Fruit fly (Drosophila melanogaster) whole organism, embryonic: ENCODE results near the gene CG32206.

Experiments used
- Aef1 ChIP-seq: fragments of 200-800 bp; sonication (Bioruptor generic); IDR thresholded peaks from 3 replicates; pipeline ENCODE4 v1.3.6; 2022; ENCODE audit warnings: missing biosample characterization, missing genetic modification characterization
- Atf6 ChIP-seq: fragments of 200-800 bp; sonication (Bioruptor generic); IDR thresholded peaks from 2 replicates; pipeline ENCODE4 v1.3.6; 2022; ENCODE audit warnings: missing biosample characterization, missing genetic modification characterization
- CG10321 ChIP-seq: fragments of 200-800 bp; sonication (Bioruptor generic); IDR thresholded peaks from 2 replicates; pipeline ENCODE4 v1.3.6; 2022; ENCODE audit warnings: missing biosample characterization, missing genetic modification characterization
- CG11398 ChIP-seq: fragments of 200-800 bp; sonication (Bioruptor generic); optimal IDR thresholded peaks from 2 replicates; lab custom pipeline; 2016; ENCODE audit warnings: missing biosample characterization, missing genetic modification characterization
- CG11504 ChIP-seq: fragments of 200-800 bp; sonication (Bioruptor generic); optimal IDR thresholded peaks from 3 replicates; lab custom pipeline; 2019; ENCODE audit warnings: missing biosample characterization, mild to moderate bottlenecking, missing genetic modification characterization, moderate library complexity
- CG15269 ChIP-seq: fragments of 200-800 bp; sonication (Bioruptor generic); optimal IDR thresholded peaks from 2 replicates; lab custom pipeline; 2018; ENCODE audit warnings: missing biosample characterization, mild to moderate bottlenecking, missing genetic modification characterization, moderate library complexity
- CG17328 ChIP-seq: fragments of 200-800 bp; sonication (Bioruptor generic); IDR thresholded peaks from 2 replicates; pipeline ENCODE4 v1.3.6; 2022; ENCODE audit warnings: missing biosample characterization, missing genetic modification characterization
- CG17361 ChIP-seq: fragments of 200-800 bp; sonication (Bioruptor generic); IDR thresholded peaks from 3 replicates; pipeline ENCODE4 v1.3.6; 2022; ENCODE audit warnings: missing biosample characterization, missing genetic modification characterization
- CG17912 ChIP-seq: fragments of 200-800 bp; sonication (Bioruptor generic); optimal IDR thresholded peaks from 2 replicates; lab custom pipeline; 2018; ENCODE audit warnings: missing biosample characterization, mild to moderate bottlenecking, missing genetic modification characterization
- CG2120 ChIP-seq: fragments of 200-800 bp; sonication (Bioruptor generic); optimal IDR thresholded peaks from 3 replicates; lab custom pipeline; 2016; ENCODE audit warnings: missing biosample characterization, missing genetic modification characterization
- CG2199 ChIP-seq: fragments of 200-800 bp; sonication (Bioruptor generic); IDR thresholded peaks from 3 replicates; pipeline ENCODE4 v1.3.6; 2022; ENCODE audit warnings: missing biosample characterization, missing genetic modification characterization
- CG3847 ChIP-seq: fragments of 200-800 bp; sonication (Bioruptor generic); IDR thresholded peaks from 2 replicates; pipeline ENCODE4 v1.3.6; 2022; ENCODE audit warnings: missing biosample characterization, missing genetic modification characterization
- CG4854 ChIP-seq: fragments of 200-800 bp; sonication (Bioruptor generic); optimal IDR thresholded peaks from 2 replicates; lab custom pipeline; 2016; ENCODE audit warnings: missing biosample characterization, missing genetic modification characterization, inconsistent platforms
- CG5953 ChIP-seq: fragments of 200-800 bp; sonication (Bioruptor generic); IDR thresholded peaks from 2 replicates; pipeline ENCODE4 v1.3.6; 2022; ENCODE audit warnings: missing biosample characterization, missing genetic modification characterization
- CG6654 ChIP-seq: fragments of 200-800 bp; sonication (Bioruptor generic); optimal IDR thresholded peaks from 2 replicates; lab custom pipeline; 2017; ENCODE audit warnings: missing biosample characterization, mild to moderate bottlenecking, missing genetic modification characterization
- CG6689 ChIP-seq: fragments of 200-800 bp; sonication (Bioruptor generic); IDR thresholded peaks from 2 replicates; pipeline ENCODE4 v1.3.6; 2022; ENCODE audit warnings: missing biosample characterization, missing genetic modification characterization
- CG6813 ChIP-seq: fragments of 200-800 bp; sonication (Bioruptor generic); optimal IDR thresholded peaks from 2 replicates; lab custom pipeline; 2017; ENCODE audit warnings: missing biosample characterization, missing genetic modification characterization, mild to moderate bottlenecking, moderate library complexity, missing genetic modification reagents
- CG8290 ChIP-seq, 3 experiments: fragments of 200-800 bp; sonication (Bioruptor generic); optimal IDR thresholded peaks; 2 replicates each; lab custom pipeline; 2016 to 2019; ENCODE audit warnings: missing biosample characterization in 3 of 3, missing genetic modification characterization in 3 of 3, mild to moderate bottlenecking in 2 of 3, moderate library complexity in 1 of 3
- CG9215 ChIP-seq: fragments of 200-800 bp; sonication (Bioruptor generic); IDR thresholded peaks from 2 replicates; pipeline ENCODE4 v1.3.6; 2022; ENCODE audit warnings: missing biosample characterization, missing genetic modification characterization
- CG9727 ChIP-seq: fragments of 200-800 bp; sonication (Bioruptor generic); optimal IDR thresholded peaks from 3 replicates; lab custom pipeline; 2017; ENCODE audit warnings: missing biosample characterization, mild to moderate bottlenecking, missing genetic modification characterization
- Dfd ChIP-seq, 2 experiments: fragments of >200 bp; optimal IDR thresholded peaks; 2 replicates each; lab custom pipeline; 2017; ENCODE audit warnings: missing biosample characterization in 2 of 2, missing genetic modification characterization in 2 of 2
- Drgx ChIP-seq: fragments of 200-800 bp; sonication (Bioruptor generic); IDR thresholded peaks from 2 replicates; pipeline ENCODE4 v1.3.6; 2022; ENCODE audit warnings: missing biosample characterization, missing genetic modification characterization
- Ets65A ChIP-seq: fragments of 200-800 bp; sonication (Bioruptor generic); peaks from one replicate; lab custom pipeline; 2016; ENCODE audit warnings: missing biosample characterization, missing genetic modification characterization
- H2.0 ChIP-seq: fragments of 200-800 bp; sonication (Bioruptor generic); IDR thresholded peaks from 2 replicates; pipeline ENCODE4 v1.3.6; 2022; ENCODE audit warnings: missing biosample characterization, missing genetic modification characterization
- HLH3B ChIP-seq: fragments of 200-800 bp; sonication (Bioruptor generic); IDR thresholded peaks from 2 replicates; pipeline ENCODE4 v1.3.6; 2022; ENCODE audit warnings: missing biosample characterization, missing genetic modification characterization
- Mad ChIP-seq: fragments of 200-800 bp; sonication (Bioruptor generic); optimal IDR thresholded peaks from 2 replicates; lab custom pipeline; 2016; ENCODE audit warnings: missing biosample characterization, missing genetic modification characterization
- Ptx1 ChIP-seq: fragments of 200-800 bp; sonication (Bioruptor generic); IDR thresholded peaks from 2 replicates; pipeline ENCODE4 v1.3.6; 2022; ENCODE audit warnings: missing biosample characterization, missing genetic modification characterization
- Sox102F ChIP-seq: fragments of 200-800 bp; sonication (Bioruptor generic); optimal IDR thresholded peaks from 2 replicates; lab custom pipeline; 2018; ENCODE audit warnings: missing biosample characterization, mild to moderate bottlenecking, missing genetic modification characterization, moderate library complexity
- Xrp1 ChIP-seq: fragments of 200-800 bp; sonication (Bioruptor generic); IDR thresholded peaks from 2 replicates; pipeline ENCODE4 v1.3.6; 2022; ENCODE audit warnings: missing biosample characterization, missing genetic modification characterization
- ab ChIP-seq: fragments of 200-800 bp; sonication (Bioruptor generic); optimal IDR thresholded peaks from 2 replicates; lab custom pipeline; 2016; ENCODE audit warnings: missing biosample characterization, missing genetic modification characterization
- chinmo ChIP-seq: fragments of 200-800 bp; sonication (Bioruptor generic); IDR thresholded peaks from 4 replicates; pipeline ENCODE4 v1.3.6; 2022; ENCODE audit warnings: missing biosample characterization, missing genetic modification characterization; ENCODE audit not compliant: partially characterized antibody
- crc ChIP-seq: fragments of 200-800 bp; sonication (Bioruptor generic); optimal IDR thresholded peaks from 2 replicates; lab custom pipeline; 2016; ENCODE audit warnings: missing biosample characterization, missing genetic modification characterization
- dm ChIP-seq: fragments of 200-800 bp; sonication (Bioruptor generic); optimal IDR thresholded peaks from 3 replicates; lab custom pipeline; 2016; ENCODE audit warnings: missing biosample characterization, missing genetic modification characterization
- dmrt99B ChIP-seq: fragments of 200-800 bp; sonication (Bioruptor generic); optimal IDR thresholded peaks from 2 replicates; lab custom pipeline; 2018; ENCODE audit warnings: missing biosample characterization, mild to moderate bottlenecking, missing genetic modification characterization, moderate library complexity
- gce ChIP-seq: fragments of 200-800 bp; sonication (Bioruptor generic); IDR thresholded peaks from 3 replicates; pipeline ENCODE4 v1.3.6; 2022; ENCODE audit warnings: missing biosample characterization, missing genetic modification characterization
- grau ChIP-seq: fragments of 200-800 bp; optimal IDR thresholded peaks from 3 replicates; lab custom pipeline; 2019; ENCODE audit warnings: missing biosample characterization, mild to moderate bottlenecking, missing genetic modification characterization, moderate library complexity
- gsb-n ChIP-seq: fragments of 200-800 bp; sonication (Bioruptor generic); optimal IDR thresholded peaks from 3 replicates; lab custom pipeline; 2018; ENCODE audit warnings: missing biosample characterization, mild to moderate bottlenecking, missing genetic modification characterization
- her ChIP-seq: fragments of 200-800 bp; sonication (Bioruptor generic); optimal IDR thresholded peaks from 2 replicates; lab custom pipeline; 2016; ENCODE audit warnings: missing biosample characterization, missing genetic modification characterization
- klu ChIP-seq: fragments of 200-800 bp; sonication (Bioruptor generic); IDR thresholded peaks from 2 replicates; pipeline ENCODE4 v1.3.6; 2022; ENCODE audit warnings: missing biosample characterization, missing genetic modification characterization
- kni ChIP-seq: fragments of 200-800 bp; sonication (Bioruptor generic); optimal IDR thresholded peaks from 3 replicates; lab custom pipeline; 2017; ENCODE audit warnings: mild to moderate bottlenecking, missing biosample characterization, missing genetic modification reagents, missing genetic modification characterization
- lab ChIP-seq: fragments of 200-800 bp; sonication (Bioruptor generic); optimal IDR thresholded peaks from 3 replicates; lab custom pipeline; 2017; ENCODE audit warnings: missing biosample characterization, missing genetic modification characterization, mild to moderate bottlenecking, moderate library complexity, missing genetic modification reagents
- lmd ChIP-seq: fragments of 200-800 bp; sonication (Bioruptor generic); IDR thresholded peaks from 2 replicates; pipeline ENCODE4 v1.3.6; 2022; ENCODE audit warnings: missing biosample characterization, missing genetic modification characterization
- phol ChIP-seq: fragments of 200-800 bp; sonication (Bioruptor generic); optimal IDR thresholded peaks from 3 replicates; lab custom pipeline; 2018; ENCODE audit warnings: missing biosample characterization, mild to moderate bottlenecking, missing genetic modification characterization, moderate library complexity
- pita ChIP-seq: fragments of 200-800 bp; sonication (Bioruptor generic); optimal IDR thresholded peaks from 2 replicates; lab custom pipeline; 2017; ENCODE audit warnings: missing biosample characterization, mild to moderate bottlenecking, missing genetic modification characterization
- pnt ChIP-seq: fragments of 200-800 bp; sonication (Bioruptor generic); optimal IDR thresholded peaks from 3 replicates; lab custom pipeline; 2016; ENCODE audit warnings: missing biosample characterization, missing genetic modification characterization
- prd ChIP-seq, 3 experiments: fragments of >200 bp in 2 of 3; fragments of 200-800 bp in 1 of 3; sonication (Bioruptor generic) in 1 of 3; optimal IDR thresholded peaks in 2 of 3; IDR thresholded peaks in 1 of 3; 2 replicates in 2 of 3; 3 replicates in 1 of 3; pipeline versions ENCODE4 v1.3.6 to Lab custom; 2017 to 2022; ENCODE audit warnings: missing biosample characterization in 1 of 3, missing genetic modification characterization in 1 of 3
- scrt ChIP-seq: fragments of 200-800 bp; sonication (Bioruptor generic); optimal IDR thresholded peaks from 2 replicates; lab custom pipeline; 2018; ENCODE audit warnings: missing biosample characterization, mild to moderate bottlenecking, missing genetic modification characterization, moderate library complexity
- sens ChIP-seq: fragments of 200-800 bp; sonication (Bioruptor generic); peaks from one replicate; lab custom pipeline; 2016; ENCODE audit warnings: missing biosample characterization, missing genetic modification characterization
- slbo ChIP-seq: fragments of 200-800 bp; sonication (Bioruptor generic); IDR thresholded peaks from 2 replicates; pipeline ENCODE4 v1.3.6; 2022; ENCODE audit warnings: missing biosample characterization, missing genetic modification characterization
- so ChIP-seq: fragments of 200-800 bp; sonication (Bioruptor generic); IDR thresholded peaks from 3 replicates; pipeline ENCODE4 v1.3.6; 2022; ENCODE audit warnings: missing biosample characterization, missing genetic modification characterization
- tgo ChIP-seq: fragments of 200-800 bp; sonication (Bioruptor generic); IDR thresholded peaks from 3 replicates; pipeline ENCODE4 v1.3.6; 2022; ENCODE audit warnings: missing biosample characterization, missing genetic modification characterization

CG32206 gene

DNA sequence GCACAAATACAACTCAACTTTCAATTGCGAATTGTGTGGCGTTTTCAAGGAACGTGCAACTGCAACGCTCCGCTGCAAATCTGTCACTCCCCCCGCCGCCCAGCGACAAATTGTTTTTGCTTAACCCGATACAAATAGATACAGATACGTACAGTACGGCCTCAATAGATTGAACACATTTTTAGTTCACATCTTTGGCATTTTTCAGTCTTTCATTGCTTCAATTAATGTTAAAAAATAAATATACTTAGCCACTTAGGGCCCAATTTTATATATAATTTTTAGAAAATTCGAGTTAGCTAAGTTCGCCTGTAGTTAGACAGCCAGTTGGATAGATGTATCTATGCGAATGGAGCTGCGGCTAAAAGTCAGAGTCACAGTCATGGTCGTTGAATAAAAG lies 86.7 kb downstream of the CG32206 start (continued):
- 0 out of 3 replicates have a peak, but pooled peaks have one; percentile 20 for TF ChIP-seq CG17361 (GFP tag; lab: Robert Waterston, UW)
- peak; percentile 58 for TF ChIP-seq Sox102F (GFP tag; lab: Kevin White, UChicago)
- TF ChIP-seq ab (GFP tag; lab: Kevin White, UChicago) = no peak
- TF ChIP-seq CG2120 (GFP tag; lab: Kevin White, UChicago) = peak; percentile 17
- no peak for TF ChIP-seq CG6813 (GFP tag; lab: Kevin White, UChicago)
- no peak for TF ChIP-seq Mad (GFP tag; lab: Kevin White, UChicago)
- TF ChIP-seq CG17912 = no peak
- no peak for TF ChIP-seq H2.0
- no peak for TF ChIP-seq pita (GFP tag; lab: Kevin White, UChicago)
- TF ChIP-seq grau (tag; lab: Kevin White, UChicago) = peak; percentile 68
- peak; percentile 45; the same call in 1 of the 2 replicates for TF ChIP-seq CG6689 (GFP tag; lab: Robert Waterston, UW)
- TF ChIP-seq Ptx1 (GFP tag; lab: Robert Waterston, UW) = 0 out of 2 replicates have a peak, but pooled peaks have one; percentile 39
- no peak for TF ChIP-seq chinmo (GFP tag; lab: Robert Waterston, UW)
- no peak for TF ChIP-seq pnt
- TF ChIP-seq slbo (GFP tag; lab: Robert Waterston, UW) = no peak
- TF ChIP-seq Ets65A (GFP tag; lab: Kevin White, UChicago) = peak; percentile 91
- TF ChIP-seq CG10321 (GFP tag; lab: Robert Waterston, UW) = no peak
- no peak for TF ChIP-seq scrt (GFP tag; lab: Kevin White, UChicago)
- TF ChIP-seq phol (tag; lab: Kevin White, UChicago) = peak; percentile 16
- no peak for TF ChIP-seq dm (GFP tag; lab: Kevin White, UChicago)
- TF ChIP-seq gce (GFP tag; lab: Robert Waterston, UW) = 0 out of 3 replicates have a peak, but pooled peaks have one; percentile 19
- no peak for TF ChIP-seq Dfd (GFP tag; optimal IDR thresholded peaks at IDR 0.05; lab: Kevin White, UChicago)
- TF ChIP-seq so (GFP tag; lab: Robert Waterston, UW) = 0 out of 3 replicates have a peak, but pooled peaks have one; percentile 33
- TF ChIP-seq Drgx (GFP tag; lab: Robert Waterston, UW) = peak; percentile 79
- peak; percentile 38; the same call in 2 of the 3 replicates for TF ChIP-seq Aef1 (GFP tag; lab: Robert Waterston, UW)
- peak; percentile 39 for TF ChIP-seq CG15269 (tag; lab: Kevin White, UChicago)
- no peak for TF ChIP-seq her (GFP tag; lab: Kevin White, UChicago)
- TF ChIP-seq crc (GFP tag; lab: Kevin White, UChicago) = no peak
- TF ChIP-seq CG5953 (GFP tag; lab: Robert Waterston, UW) = 0 out of 2 replicates have a peak, but pooled peaks have one; percentile 32
- TF ChIP-seq klu (GFP tag; lab: Robert Waterston, UW) = no peak
- TF ChIP-seq prd (optimal IDR thresholded peaks at IDR 0.05; lab: Kevin White, UChicago) = no peak
- peak; percentile 66 for TF ChIP-seq prd (GFP tag; IDR thresholded peaks at IDR 0.05; lab: Robert Waterston, UW)
- no peak for TF ChIP-seq CG8290 (GFP tag; optimal IDR thresholded peaks at IDR 0.05; lab: Kevin White, UChicago)
- no peak for TF ChIP-seq CG8290 (tag; optimal IDR thresholded peaks at IDR 0.05; lab: Kevin White, UChicago)
- TF ChIP-seq CG6654 (GFP tag; lab: Kevin White, UChicago) = no peak
- no peak for TF ChIP-seq CG11398 (GFP tag; lab: Kevin White, UChicago)
- no peak for TF ChIP-seq sens
- peak; percentile 66 for TF ChIP-seq CG17328 (GFP tag; lab: Robert Waterston, UW)
- peak; percentile 62 for TF ChIP-seq CG11504 (tag; lab: Kevin White, UChicago)
- peak; percentile 32; the same call in 2 of the 3 replicates for TF ChIP-seq tgo (GFP tag; lab: Robert Waterston, UW)
- no peak for TF ChIP-seq CG2199 (GFP tag; lab: Robert Waterston, UW)
- no peak for TF ChIP-seq CG9215 (GFP tag; lab: Robert Waterston, UW)
- TF ChIP-seq dmrt99B = peak; percentile 48
- peak; percentile 36; the same call in 1 of the 2 replicates for TF ChIP-seq Xrp1 (GFP tag; lab: Robert Waterston, UW)
- peak; percentile 43 for TF ChIP-seq lmd (GFP tag; lab: Robert Waterston, UW)
- TF ChIP-seq kni (GFP tag; lab: Kevin White, UChicago) = no peak
- TF ChIP-seq HLH3B (GFP tag; lab: Robert Waterston, UW) = peak; percentile 42; the same call in 1 of the 2 replicates
- peak; percentile 16 for TF ChIP-seq lab (GFP tag; lab: Kevin White, UChicago)
- no peak for TF ChIP-seq Atf6 (GFP tag; lab: Robert Waterston, UW)
- TF ChIP-seq gsb-n (tag; lab: Kevin White, UChicago) = peak; percentile 6
- TF ChIP-seq CG9727 (GFP tag; lab: Kevin White, UChicago) = no peak
- TF ChIP-seq CG4854 = no peak
- TF ChIP-seq CG3847 (GFP tag; lab: Robert Waterston, UW) = no peak
